Worm (Caenorhabditis elegans) whole organism, young adult: Measurements from ENCODE around the gene F49H6.8.

Source experiments
- B0336.3 ChIP-seq: fragments of 200-800 bp; sonication (Bioruptor generic); IDR thresholded peaks from 2 replicates; pipeline ENCODE4 v1.3.6; 2022; ENCODE audit warnings: missing genetic modification characterization, missing compliant biosample characterization
- C06A6.2 ChIP-seq: fragments of 200-800 bp; sonication (Bioruptor generic); conservative IDR thresholded peaks from 2 replicates; pipeline ENCODE4 v1.3.6; 2022; ENCODE audit warnings: missing genetic modification characterization, missing compliant biosample characterization
- F57A8.1 ChIP-seq: fragments of 200-800 bp; sonication (Bioruptor generic); optimal IDR thresholded peaks from 2 replicates; lab custom pipeline; 2018; ENCODE audit warnings: mild to moderate bottlenecking, missing genetic modification characterization, moderate library complexity, missing compliant biosample characterization
- F57C9.4 ChIP-seq: sonication (generic microtip); optimal IDR thresholded peaks from 2 replicates; lab custom pipeline; 2017; ENCODE audit warnings: mild to moderate bottlenecking, missing genetic modification characterization, missing compliant biosample characterization
- Y67H2A.10 ChIP-seq: fragments of 200-800 bp; sonication (Bioruptor generic); conservative IDR thresholded peaks from 2 replicates; pipeline ENCODE4 v1.3.6; 2022; ENCODE audit warnings: missing genetic modification reagents, missing genetic modification characterization, missing compliant biosample characterization
- Y95B8A.8 ChIP-seq: fragments of 200-800 bp; sonication (Bioruptor generic); IDR thresholded peaks from 2 replicates; pipeline ENCODE4 v1.3.6; 2022; ENCODE audit warnings: missing genetic modification reagents, missing genetic modification characterization, missing compliant biosample characterization
- ZK185.1 ChIP-seq: sonication (generic microtip); optimal IDR thresholded peaks from 2 replicates; lab custom pipeline; 2016; ENCODE audit warnings: mild to moderate bottlenecking, missing genetic modification characterization, missing compliant biosample characterization; ENCODE audit not compliant: poor library complexity, severe bottlenecking
- ama-1 ChIP-seq, 3 experiments: fragments of 150-350 bp in 1 of 3; sonication (generic microtip) in 2 of 3; optimal IDR thresholded peaks; 2 replicates each; lab custom pipeline; 2014 to 2018; ENCODE audit warnings: missing biosample characterization in 2 of 3, missing genetic modification characterization in 2 of 3, missing genetic modification reagents in 2 of 3
- attf-3 ChIP-seq: fragments of 200-800 bp; sonication (Bioruptor generic); conservative IDR thresholded peaks from 2 replicates; pipeline ENCODE4 v1.3.6; 2022; ENCODE audit warnings: missing genetic modification reagents, missing genetic modification characterization, missing compliant biosample characterization
- attf-5 ChIP-seq: fragments of 200-800 bp; sonication (Bioruptor generic); optimal IDR thresholded peaks from 2 replicates; lab custom pipeline; 2018; ENCODE audit warnings: mild to moderate bottlenecking, missing genetic modification characterization, missing compliant biosample characterization
- bed-2 ChIP-seq: fragments of 200-800 bp; sonication (Bioruptor generic); IDR thresholded peaks from 2 replicates; pipeline ENCODE4 v1.3.6; 2022; ENCODE audit warnings: missing genetic modification reagents, missing genetic modification characterization, missing compliant biosample characterization
- cebp-1 ChIP-seq, 2 experiments: fragments of 200-800 bp in 1 of 2; sonication (Bioruptor generic) in 1 of 2; sonication (generic microtip) in 1 of 2; IDR thresholded peaks in 1 of 2; optimal IDR thresholded peaks in 1 of 2; 2 replicates each; pipeline versions ENCODE4 v1.3.6 to Lab custom; 2017 to 2022; ENCODE audit warnings: missing compliant biosample characterization in 2 of 2, missing genetic modification characterization in 2 of 2, mild to moderate bottlenecking in 1 of 2, missing genetic modification reagents in 1 of 2, moderate library complexity in 1 of 2
- cebp-2 ChIP-seq: fragments of 200-800 bp; sonication (Bioruptor generic); IDR thresholded peaks from 2 replicates; pipeline ENCODE4 v1.3.6; 2022; ENCODE audit warnings: missing genetic modification characterization, missing compliant biosample characterization
- ceh-100 ChIP-seq: fragments of 200-800 bp; sonication (Bioruptor generic); IDR thresholded peaks from 2 replicates; pipeline ENCODE4 v1.3.6; 2022; ENCODE audit warnings: missing genetic modification reagents, missing genetic modification characterization, missing compliant biosample characterization
- ceh-40 ChIP-seq: fragments of 200-800 bp; sonication (Bioruptor generic); IDR thresholded peaks from 2 replicates; pipeline ENCODE4 v1.3.6; 2022; ENCODE audit warnings: missing genetic modification characterization, missing compliant biosample characterization
- ceh-58 ChIP-seq: fragments of 200-800 bp; sonication (Bioruptor generic); IDR thresholded peaks from 2 replicates; pipeline ENCODE4 v1.3.6; 2022; ENCODE audit warnings: missing genetic modification characterization, missing compliant biosample characterization
- dpl-1 ChIP-seq: fragments of 150-350 bp; optimal IDR thresholded peaks from 2 replicates; lab custom pipeline; 2014; ENCODE audit warnings: missing biosample characterization, missing genetic modification reagents, missing genetic modification characterization
- efl-1 ChIP-seq: fragments of 150-350 bp; optimal IDR thresholded peaks from 2 replicates; lab custom pipeline; 2014; ENCODE audit warnings: missing biosample characterization, missing genetic modification reagents, missing genetic modification characterization
- egl-44 ChIP-seq: fragments of 200-800 bp; sonication (Bioruptor generic); IDR thresholded peaks from 2 replicates; pipeline ENCODE4 v1.3.6; 2022; ENCODE audit warnings: missing genetic modification reagents, missing genetic modification characterization, missing compliant biosample characterization
- ets-4 ChIP-seq: fragments of 200-800 bp; sonication (Bioruptor generic); optimal IDR thresholded peaks from 2 replicates; lab custom pipeline; 2018; ENCODE audit warnings: mild to moderate bottlenecking, missing genetic modification characterization, missing compliant biosample characterization
- gei-17 ChIP-seq: fragments of 200-800 bp; sonication (Bioruptor generic); optimal IDR thresholded peaks from 2 replicates; lab custom pipeline; 2018; ENCODE audit warnings: mild to moderate bottlenecking, missing genetic modification characterization, missing compliant biosample characterization
- hlh-12 ChIP-seq: sonication (generic microtip); optimal IDR thresholded peaks from 2 replicates; lab custom pipeline; 2016; ENCODE audit warnings: missing genetic modification characterization, missing compliant biosample characterization
- hlh-26 ChIP-seq: fragments of 200-800 bp; sonication (Bioruptor generic); conservative IDR thresholded peaks from 2 replicates; pipeline ENCODE4 v1.3.6; 2022; ENCODE audit warnings: missing genetic modification reagents, missing genetic modification characterization, missing compliant biosample characterization
- lin-40 ChIP-seq: sonication (generic microtip); optimal IDR thresholded peaks from 2 replicates; lab custom pipeline; 2016; ENCODE audit warnings: missing genetic modification characterization, mild to moderate bottlenecking, missing compliant biosample characterization, missing genotype, missing genetic modification reagents
- lin-54 ChIP-seq: fragments of 200-800 bp; sonication (Bioruptor generic); optimal IDR thresholded peaks from 2 replicates; lab custom pipeline; 2018; ENCODE audit warnings: mild to moderate bottlenecking, missing genetic modification characterization, missing compliant biosample characterization
- lir-1 ChIP-seq: fragments of 200-800 bp; sonication (Bioruptor generic); conservative IDR thresholded peaks from 2 replicates; pipeline ENCODE4 v1.3.6; 2022; ENCODE audit warnings: missing genetic modification reagents, missing genetic modification characterization, missing compliant biosample characterization
- lsy-27 ChIP-seq: sonication (generic microtip); optimal IDR thresholded peaks from 2 replicates; lab custom pipeline; 2017; ENCODE audit warnings: missing genetic modification characterization, mild to moderate bottlenecking, missing compliant biosample characterization, antibody characterized with exemption, missing genotype, borderline replicate concordance; ENCODE audit not compliant: insufficient read depth
- madf-10 ChIP-seq: sonication (generic microtip); optimal IDR thresholded peaks from 2 replicates; lab custom pipeline; 2016; ENCODE audit warnings: mild to moderate bottlenecking, missing genetic modification characterization, missing compliant biosample characterization
- madf-3 ChIP-seq: fragments of 200-800 bp; sonication (Bioruptor generic); IDR thresholded peaks from 2 replicates; pipeline ENCODE4 v1.3.6; 2022; ENCODE audit warnings: missing genetic modification reagents, missing genetic modification characterization, missing compliant biosample characterization
- madf-6 ChIP-seq: fragments of 200-800 bp; sonication (Bioruptor generic); IDR thresholded peaks from 2 replicates; pipeline ENCODE4 v1.3.6; 2022; ENCODE audit warnings: missing genetic modification reagents, missing genetic modification characterization, missing compliant biosample characterization
- mes-4 ChIP-seq: sonication (generic microtip); optimal IDR thresholded peaks from 2 replicates; lab custom pipeline; 2016; ENCODE audit warnings: missing genotype, missing genetic modification characterization, missing compliant biosample characterization
- mxl-1 ChIP-seq: sonication (generic microtip); optimal IDR thresholded peaks from 2 replicates; lab custom pipeline; 2016; ENCODE audit warnings: missing genetic modification characterization, missing compliant biosample characterization
- nfya-2 ChIP-seq: fragments of 200-800 bp; sonication (Bioruptor generic); IDR thresholded peaks from 2 replicates; pipeline ENCODE4 v1.3.6; 2022; ENCODE audit warnings: missing genetic modification reagents, missing genetic modification characterization, missing compliant biosample characterization
- nfyb-1 ChIP-seq: fragments of 200-800 bp; sonication (Bioruptor generic); IDR thresholded peaks from 2 replicates; pipeline ENCODE4 v1.3.6; 2022; ENCODE audit warnings: missing genetic modification reagents, missing genetic modification characterization, missing compliant biosample characterization
- repo-1 ChIP-seq: sonication (generic microtip); optimal IDR thresholded peaks from 2 replicates; lab custom pipeline; 2017; ENCODE audit warnings: mild to moderate bottlenecking, missing genetic modification characterization, missing compliant biosample characterization
- sdz-38 ChIP-seq: sonication (generic microtip); optimal IDR thresholded peaks from 2 replicates; lab custom pipeline; 2016; ENCODE audit warnings: missing genotype, missing genetic modification characterization, missing compliant biosample characterization
- sea-2 ChIP-seq: fragments of 200-800 bp; sonication (Bioruptor generic); IDR thresholded peaks from 2 replicates; pipeline ENCODE4 v1.3.6; 2022; ENCODE audit warnings: missing genetic modification characterization, missing compliant biosample characterization
- snpc-1.3 ChIP-seq: sonication (generic microtip); optimal IDR thresholded peaks from 2 replicates; lab custom pipeline; 2017; ENCODE audit warnings: missing genetic modification characterization, mild to moderate bottlenecking, missing compliant biosample characterization, antibody characterized with exemption, moderate library complexity, missing genotype, missing genetic modification reagents; ENCODE audit not compliant: insufficient read depth
- somi-1 ChIP-seq: fragments of 200-800 bp; sonication (Bioruptor generic); optimal IDR thresholded peaks from 2 replicates; lab custom pipeline; 2018; ENCODE audit warnings: mild to moderate bottlenecking, missing genetic modification characterization, missing compliant biosample characterization
- tlf-1 ChIP-seq: fragments of 200-800 bp; sonication (Bioruptor generic); optimal IDR thresholded peaks from 2 replicates; lab custom pipeline; 2018; ENCODE audit warnings: mild to moderate bottlenecking, missing genetic modification characterization, missing compliant biosample characterization
- unc-62 ChIP-seq: fragments of 150-350 bp; optimal IDR thresholded peaks from 2 replicates; lab custom pipeline; 2014; ENCODE audit warnings: missing biosample characterization, missing genetic modification reagents, missing genetic modification characterization
- zfh-2 ChIP-seq: fragments of 200-800 bp; sonication (Bioruptor generic); conservative IDR thresholded peaks from 2 replicates; pipeline ENCODE4 v1.3.6; 2022; ENCODE audit warnings: missing genetic modification reagents, missing genetic modification characterization, missing compliant biosample characterization
- ztf-22 ChIP-seq: fragments of 200-800 bp; sonication (Bioruptor generic); optimal IDR thresholded peaks from 2 replicates; lab custom pipeline; 2018; ENCODE audit warnings: mild to moderate bottlenecking, missing genetic modification characterization, moderate library complexity, missing compliant biosample characterization
- ztf-26 ChIP-seq: sonication (generic microtip); optimal IDR thresholded peaks from 2 replicates; lab custom pipeline; 2017; ENCODE audit warnings: missing genetic modification characterization, missing compliant biosample characterization
- ztf-28 ChIP-seq: fragments of 200-800 bp; sonication (Bioruptor generic); IDR thresholded peaks from 2 replicates; pipeline ENCODE4 v1.3.6; 2022; ENCODE audit warnings: missing genetic modification reagents, missing genetic modification characterization, missing compliant biosample characterization

F49H6.8 gene

DNA sequence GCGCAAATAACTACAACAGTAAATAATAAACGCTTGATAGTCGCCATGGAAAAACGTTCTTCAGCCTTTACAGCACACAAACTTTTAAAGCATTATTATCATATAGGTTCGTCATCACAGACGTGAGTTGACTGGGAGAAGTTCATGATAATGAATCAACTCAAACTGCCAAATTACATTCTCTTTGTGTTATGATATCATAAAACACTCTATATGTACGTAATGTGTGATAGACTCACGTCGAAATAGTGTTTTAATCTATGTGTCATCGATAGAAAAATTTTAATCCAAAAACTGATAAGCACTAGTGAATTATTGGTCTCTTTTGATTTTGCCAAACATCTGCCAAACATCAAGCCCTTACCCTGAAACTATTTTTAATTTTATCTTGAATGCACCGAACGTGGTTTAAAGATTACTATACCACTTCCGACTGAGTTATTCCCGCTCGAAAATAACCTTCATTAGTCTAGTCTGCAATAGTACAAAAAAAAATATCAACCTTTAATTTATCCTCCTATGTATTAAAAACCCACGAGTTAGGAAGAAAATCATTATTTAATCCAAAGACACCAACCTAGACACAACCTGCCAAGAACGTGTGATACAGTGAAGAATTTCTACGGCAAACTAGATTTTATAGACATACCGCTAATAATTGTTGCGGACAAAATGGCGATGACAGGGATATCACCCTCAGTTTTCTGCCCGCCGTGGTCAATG, 13.0 kb downstream of the F49H6.8 start, which contains the start of the genes clc-12 and clec-240:
clc-12 (minus strand) TSS at position 47 of the 723 bp plus-strand sequence.
clec-240 (plus strand) TSS at position 673 of the 723 bp plus-strand sequence.
- no peak for TF ChIP-seq ceh-100 (GFP tag; lab: Robert Waterston, UW)
- TF ChIP-seq madf-3 (GFP tag; lab: Robert Waterston, UW), result no peak
- no peak for TF ChIP-seq ama-1 (optimal IDR thresholded peaks at IDR 0.05; lab: Kevin White, UChicago)
- TF ChIP-seq ama-1 (GFP tag; optimal IDR thresholded peaks at IDR 0.05; lab: Kevin White, UChicago), result no peak
- no peak for TF ChIP-seq ztf-22 (GFP tag; lab: Kevin White, UChicago)
- no peak for TF ChIP-seq unc-62 (GFP tag; lab: Kevin White, UChicago)
- TF ChIP-seq sdz-38 (tag; lab: Kevin White, UChicago), result no peak
- no peak for TF ChIP-seq cebp-2 (GFP tag; lab: Robert Waterston, UW)
- no peak for TF ChIP-seq F57C9.4 (tag; lab: Kevin White, UChicago)
- TF ChIP-seq gei-17 (GFP tag; lab: Kevin White, UChicago), result no peak
- no peak for TF ChIP-seq nfyb-1 (GFP tag; lab: Robert Waterston, UW)
- no peak for TF ChIP-seq ztf-26
- no peak for TF ChIP-seq Y95B8A.8 (GFP tag; lab: Robert Waterston, UW)
- no peak for TF ChIP-seq madf-6 (GFP tag; lab: Robert Waterston, UW)
- TF ChIP-seq B0336.3, result no peak
- no peak for TF ChIP-seq sea-2 (GFP tag; lab: Robert Waterston, UW)
- TF ChIP-seq madf-10, result no peak
- TF ChIP-seq ZK185.1 (tag; lab: Kevin White, UChicago), result no peak
- TF ChIP-seq lin-54, result no peak
- TF ChIP-seq egl-44 (GFP tag; lab: Robert Waterston, UW), result no peak

DNA sequence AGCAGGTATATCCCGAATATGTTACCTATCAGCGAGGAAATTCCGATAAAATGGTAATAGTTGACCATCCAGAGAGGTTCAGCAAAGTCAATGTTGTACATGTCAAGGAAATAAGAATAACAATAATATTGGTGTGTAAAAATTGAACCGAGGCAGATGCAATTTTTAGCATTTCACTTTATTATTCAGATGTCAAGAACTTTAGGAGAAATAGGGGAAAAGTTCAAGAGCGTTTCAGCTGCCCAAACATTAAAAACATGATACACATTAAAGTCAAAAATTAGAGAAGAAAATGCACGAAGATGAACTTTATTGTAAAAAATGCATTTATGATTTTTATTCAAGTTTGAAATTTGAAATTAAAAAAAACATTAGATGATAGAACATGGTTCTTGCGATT, 14.2 kb downstream of the F49H6.8 start, which contains the start of gene sri-69:
sri-69 (minus strand) TSS at position 101 of the 400 bp plus-strand sequence.
- TF ChIP-seq lin-40, result no peak
- TF ChIP-seq mes-4 (tag; lab: Kevin White, UChicago), result no peak
- TF ChIP-seq C06A6.2, result no peak
- TF ChIP-seq ceh-40 (GFP tag; lab: Robert Waterston, UW), result no peak
- no peak for TF ChIP-seq Y67H2A.10
- TF ChIP-seq hlh-26, result no peak
- TF ChIP-seq efl-1, result no peak
- no peak for TF ChIP-seq dpl-1 (GFP tag; lab: Kevin White, UChicago)
- TF ChIP-seq cebp-1 (GFP tag; IDR thresholded peaks at IDR 0.05; lab: Robert Waterston, UW), result no peak
- no peak for TF ChIP-seq cebp-1 (tag; optimal IDR thresholded peaks at IDR 0.05; lab: Kevin White, UChicago)
- TF ChIP-seq, all 124 proteins: peak for 0

DNA sequence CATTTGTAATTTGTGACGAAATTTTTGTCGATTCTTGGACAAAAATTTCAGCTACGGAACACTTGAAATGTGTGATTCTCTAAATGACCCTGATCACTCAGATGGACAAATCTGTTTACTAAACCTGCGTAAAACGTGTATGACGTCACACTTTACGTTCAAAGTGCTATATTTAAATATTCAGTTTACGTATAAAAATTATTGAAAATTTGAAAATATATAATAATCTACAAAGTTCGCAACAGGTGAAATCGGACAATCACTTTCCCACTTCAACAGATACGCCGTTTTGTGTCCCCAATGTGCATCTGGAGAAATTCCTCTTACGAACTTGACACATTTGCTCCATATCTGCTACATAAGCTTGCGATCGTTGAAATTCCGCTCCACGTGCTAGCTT, 17.3 kb downstream of the F49H6.8 start, which contains the start of gene srh-131:
srh-131 (plus strand) TSS at position 301 of the 400 bp plus-strand sequence.
- TF ChIP-seq attf-3 (GFP tag; lab: Robert Waterston, UW), result no peak
- TF ChIP-seq ets-4 (GFP tag; lab: Kevin White, UChicago), result no peak
- no peak for TF ChIP-seq bed-2 (GFP tag; lab: Robert Waterston, UW)
- TF ChIP-seq ztf-28 (GFP tag; lab: Robert Waterston, UW), result no peak
- TF ChIP-seq lsy-27 (tag; lab: Kevin White, UChicago), result no peak
- no peak for TF ChIP-seq ztf-22 (GFP tag; lab: Kevin White, UChicago)
- no peak for TF ChIP-seq ceh-58
- TF ChIP-seq snpc-1.3 (tag; lab: Kevin White, UChicago), result no peak
- TF ChIP-seq zfh-2, result no peak
- TF ChIP-seq cebp-1 (GFP tag; IDR thresholded peaks at IDR 0.05; lab: Robert Waterston, UW), result no peak
- TF ChIP-seq cebp-1 (tag; optimal IDR thresholded peaks at IDR 0.05; lab: Kevin White, UChicago), result no peak
- no peak for TF ChIP-seq nfya-2
- no peak for TF ChIP-seq F57A8.1 (GFP tag; lab: Kevin White, UChicago)
- no peak for TF ChIP-seq somi-1 (GFP tag; lab: Kevin White, UChicago)
- no peak for TF ChIP-seq repo-1 (tag; lab: Kevin White, UChicago)
- no peak for TF ChIP-seq dpl-1 (GFP tag; lab: Kevin White, UChicago)
- no peak for TF ChIP-seq lir-1 (GFP tag; lab: Robert Waterston, UW)
- TF ChIP-seq mxl-1 (tag; lab: Kevin White, UChicago), result no peak
- TF ChIP-seq hlh-12 (tag; lab: Kevin White, UChicago), result no peak
- TF ChIP-seq tlf-1 (GFP tag; lab: Kevin White, UChicago), result no peak
- no peak for TF ChIP-seq attf-5 (GFP tag; lab: Kevin White, UChicago)
